Worm (Caenorhabditis elegans) whole organism, mixed stage, embryonic: ENCODE measurements around the gene srz-91.

Experiments
- elt-3 ChIP-seq: fragments of 150-350 bp; optimal IDR thresholded peaks from 2 replicates; lab custom pipeline; 2014; ENCODE audit warnings: missing biosample characterization, missing genetic modification characterization
- lin-13 ChIP-seq: fragments of 150-350 bp; optimal IDR thresholded peaks from 2 replicates; lab custom pipeline; 2014; ENCODE audit warnings: missing biosample characterization, missing genetic modification characterization
- lin-32 ChIP-seq: fragments of 200-800 bp; sonication (Bioruptor generic); optimal IDR thresholded peaks from 2 replicates; lab custom pipeline; 2018; ENCODE audit warnings: mild to moderate bottlenecking, missing genetic modification characterization, missing compliant biosample characterization
- lsy-2 ChIP-seq: fragments of 150-350 bp; optimal IDR thresholded peaks from 2 replicates; lab custom pipeline; 2014; ENCODE audit warnings: missing biosample characterization, missing genetic modification characterization
- nhr-237 ChIP-seq: fragments of 150-350 bp; optimal IDR thresholded peaks from 2 replicates; lab custom pipeline; 2014; ENCODE audit warnings: missing biosample characterization, missing genetic modification characterization
- nhr-28 ChIP-seq: fragments of 150-350 bp; optimal IDR thresholded peaks from 2 replicates; lab custom pipeline; 2014; ENCODE audit warnings: missing biosample characterization, missing genetic modification characterization
- pha-4 ChIP-seq: fragments of 150-350 bp; optimal IDR thresholded peaks from 2 replicates; lab custom pipeline; 2018; ENCODE audit warnings: missing biosample characterization, missing genetic modification reagents, missing genetic modification characterization
- unc-39 ChIP-seq: fragments of 150-350 bp; optimal IDR thresholded peaks from 2 replicates; lab custom pipeline; 2014; ENCODE audit warnings: missing biosample characterization, missing genetic modification characterization
- unc-62 ChIP-seq: fragments of 150-350 bp; optimal IDR thresholded peaks from 2 replicates; lab custom pipeline; 2014; ENCODE audit warnings: missing biosample characterization, missing genetic modification reagents, missing genetic modification characterization
- zip-8 ChIP-seq: fragments of 150-350 bp; optimal IDR thresholded peaks from 2 replicates; lab custom pipeline; 2014; ENCODE audit warnings: missing biosample characterization, missing genetic modification characterization

DNA sequence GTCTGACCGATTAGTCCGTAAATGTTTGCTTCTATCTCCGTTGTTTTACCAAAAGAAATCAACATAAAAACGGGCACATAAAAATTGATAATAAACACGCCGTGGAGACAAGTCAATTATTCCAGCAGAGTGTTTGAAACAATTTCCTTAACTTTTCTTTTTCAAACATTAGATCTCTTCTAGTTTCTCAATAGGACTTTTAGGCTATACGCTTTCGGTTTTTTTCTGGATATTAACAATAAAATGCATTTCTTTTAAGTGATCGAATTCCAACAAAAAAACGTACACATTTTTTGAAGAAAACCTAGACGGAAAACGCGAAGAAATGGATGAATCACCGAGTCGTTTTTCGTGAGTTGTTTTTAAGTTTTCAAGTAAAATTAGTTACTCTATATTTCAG lies 49.0 kb upstream of the srz-91 start, which contains the start of gene fbxa-172:
- no peak for TF ChIP-seq nhr-237 (tag; lab: Kevin White, UChicago)
- TF ChIP-seq lin-32 (GFP tag; lab: Kevin White, UChicago) = no peak
- TF ChIP-seq pha-4 = no peak
- TF ChIP-seq unc-39 (tag; lab: Kevin White, UChicago) = no peak
- no peak for TF ChIP-seq elt-3 (tag; lab: Kevin White, UChicago)
- TF ChIP-seq lin-13 = no peak
- TF ChIP-seq unc-62 (GFP tag; lab: Kevin White, UChicago) = no peak
- TF ChIP-seq lsy-2 (tag; lab: Kevin White, UChicago) = no peak
- TF ChIP-seq zip-8 = no peak
- TF ChIP-seq nhr-28 (tag; lab: Kevin White, UChicago) = no peak
